Worm (Caenorhabditis elegans) whole organism, mixed stage, embryonic: ENCODE measurements around the gene Y116A8C.30.

Experiments
- M03D4.4 ChIP-seq: sonication (generic microtip); optimal IDR thresholded peaks from 2 replicates; lab custom pipeline; 2017; ENCODE audit warnings: mild to moderate bottlenecking, missing genetic modification characterization, missing compliant biosample characterization
- bed-3 ChIP-seq: fragments of 200-800 bp; sonication (Bioruptor generic); optimal IDR thresholded peaks from 3 replicates; lab custom pipeline; 2018; ENCODE audit warnings: mild to moderate bottlenecking, missing genetic modification characterization, moderate library complexity, missing compliant biosample characterization
- blmp-1 ChIP-seq: fragments of 150-350 bp; optimal IDR thresholded peaks from 2 replicates; lab custom pipeline; 2014; ENCODE audit warnings: missing biosample characterization, missing genetic modification characterization
- ceh-39 ChIP-seq: fragments of 150-350 bp; optimal IDR thresholded peaks from 2 replicates; lab custom pipeline; 2014; ENCODE audit warnings: missing biosample characterization, missing genetic modification characterization
- ceh-43 ChIP-seq: fragments of 200-800 bp; sonication (Bioruptor generic); optimal IDR thresholded peaks from 2 replicates; lab custom pipeline; 2018; ENCODE audit warnings: mild to moderate bottlenecking, missing genetic modification characterization, moderate library complexity, missing compliant biosample characterization
- ceh-83 ChIP-seq: fragments of 200-800 bp; sonication (Bioruptor generic); optimal IDR thresholded peaks from 2 replicates; lab custom pipeline; 2018; ENCODE audit warnings: mild to moderate bottlenecking, missing genetic modification characterization, missing compliant biosample characterization
- ces-1 ChIP-seq: fragments of 150-350 bp; optimal IDR thresholded peaks from 2 replicates; lab custom pipeline; 2014; ENCODE audit warnings: missing biosample characterization, missing genetic modification reagents, missing genetic modification characterization
- drap-1 ChIP-seq: fragments of 200-800 bp; sonication (Bioruptor generic); optimal IDR thresholded peaks from 3 replicates; lab custom pipeline; 2018; ENCODE audit warnings: mild to moderate bottlenecking, missing genetic modification characterization, missing compliant biosample characterization
- elt-1 ChIP-seq: sonication (generic microtip); optimal IDR thresholded peaks from 2 replicates; lab custom pipeline; 2017; ENCODE audit warnings: missing genetic modification characterization, mild to moderate bottlenecking, missing compliant biosample characterization, antibody characterized with exemption, moderate library complexity, borderline replicate concordance; ENCODE audit not compliant: insufficient read depth
- elt-3 ChIP-seq: fragments of 150-350 bp; optimal IDR thresholded peaks from 2 replicates; lab custom pipeline; 2014; ENCODE audit warnings: missing biosample characterization, missing genetic modification characterization
- flh-1 ChIP-seq: fragments of 200-800 bp; sonication (Bioruptor generic); optimal IDR thresholded peaks from 2 replicates; lab custom pipeline; 2018; ENCODE audit warnings: mild to moderate bottlenecking, missing genetic modification characterization, moderate library complexity, missing compliant biosample characterization
- hlh-1 ChIP-seq: fragments of 150-350 bp; optimal IDR thresholded peaks from 2 replicates; lab custom pipeline; 2014; ENCODE audit warnings: missing biosample characterization, missing genetic modification reagents, missing genetic modification characterization
- lin-13 ChIP-seq: fragments of 150-350 bp; optimal IDR thresholded peaks from 2 replicates; lab custom pipeline; 2014; ENCODE audit warnings: missing biosample characterization, missing genetic modification characterization
- lin-32 ChIP-seq: fragments of 200-800 bp; sonication (Bioruptor generic); optimal IDR thresholded peaks from 2 replicates; lab custom pipeline; 2018; ENCODE audit warnings: mild to moderate bottlenecking, missing genetic modification characterization, missing compliant biosample characterization
- lsy-2 ChIP-seq: fragments of 150-350 bp; optimal IDR thresholded peaks from 2 replicates; lab custom pipeline; 2014; ENCODE audit warnings: missing biosample characterization, missing genetic modification characterization
- mab-5 ChIP-seq: fragments of 150-350 bp; optimal IDR thresholded peaks from 2 replicates; lab custom pipeline; 2014; ENCODE audit warnings: missing biosample characterization, missing genetic modification characterization
- mep-1 ChIP-seq: fragments of 150-350 bp; optimal IDR thresholded peaks from 2 replicates; lab custom pipeline; 2017; ENCODE audit warnings: missing biosample characterization, missing genetic modification reagents, missing genetic modification characterization, inconsistent platforms
- mls-2 ChIP-seq: sonication (generic microtip); optimal IDR thresholded peaks from 2 replicates; lab custom pipeline; 2016; ENCODE audit warnings: mild to moderate bottlenecking, missing genetic modification characterization, moderate library complexity, missing compliant biosample characterization
- nhr-12 ChIP-seq: fragments of 150-350 bp; optimal IDR thresholded peaks from 2 replicates; lab custom pipeline; 2014; ENCODE audit warnings: missing biosample characterization, missing genetic modification characterization
- nhr-2 ChIP-seq: fragments of 150-350 bp; optimal IDR thresholded peaks from 2 replicates; lab custom pipeline; 2014; ENCODE audit warnings: missing biosample characterization, missing genetic modification characterization
- nhr-237 ChIP-seq: fragments of 150-350 bp; optimal IDR thresholded peaks from 2 replicates; lab custom pipeline; 2014; ENCODE audit warnings: missing biosample characterization, missing genetic modification characterization
- nhr-28 ChIP-seq: fragments of 150-350 bp; optimal IDR thresholded peaks from 2 replicates; lab custom pipeline; 2014; ENCODE audit warnings: missing biosample characterization, missing genetic modification characterization
- pha-4 ChIP-seq: fragments of 150-350 bp; optimal IDR thresholded peaks from 2 replicates; lab custom pipeline; 2018; ENCODE audit warnings: missing biosample characterization, missing genetic modification reagents, missing genetic modification characterization
- sem-2 ChIP-seq: fragments of 200-800 bp; sonication (Bioruptor generic); optimal IDR thresholded peaks from 2 replicates; lab custom pipeline; 2018; ENCODE audit warnings: mild to moderate bottlenecking, missing genetic modification characterization, missing compliant biosample characterization
- tbx-8 ChIP-seq: fragments of 200-800 bp; sonication (Bioruptor generic); optimal IDR thresholded peaks from 2 replicates; lab custom pipeline; 2018; ENCODE audit warnings: mild to moderate bottlenecking, missing genetic modification characterization, moderate library complexity, missing compliant biosample characterization
- unc-39 ChIP-seq: fragments of 150-350 bp; optimal IDR thresholded peaks from 2 replicates; lab custom pipeline; 2014; ENCODE audit warnings: missing biosample characterization, missing genetic modification characterization
- unc-62 ChIP-seq: fragments of 150-350 bp; optimal IDR thresholded peaks from 2 replicates; lab custom pipeline; 2014; ENCODE audit warnings: missing biosample characterization, missing genetic modification reagents, missing genetic modification characterization
- zip-8 ChIP-seq: fragments of 150-350 bp; optimal IDR thresholded peaks from 2 replicates; lab custom pipeline; 2014; ENCODE audit warnings: missing biosample characterization, missing genetic modification characterization
- ztf-11 ChIP-seq: fragments of 150-350 bp; optimal IDR thresholded peaks from 2 replicates; lab custom pipeline; 2014; ENCODE audit warnings: missing biosample characterization, missing genetic modification characterization

Y116A8C.30 gene

DNA sequence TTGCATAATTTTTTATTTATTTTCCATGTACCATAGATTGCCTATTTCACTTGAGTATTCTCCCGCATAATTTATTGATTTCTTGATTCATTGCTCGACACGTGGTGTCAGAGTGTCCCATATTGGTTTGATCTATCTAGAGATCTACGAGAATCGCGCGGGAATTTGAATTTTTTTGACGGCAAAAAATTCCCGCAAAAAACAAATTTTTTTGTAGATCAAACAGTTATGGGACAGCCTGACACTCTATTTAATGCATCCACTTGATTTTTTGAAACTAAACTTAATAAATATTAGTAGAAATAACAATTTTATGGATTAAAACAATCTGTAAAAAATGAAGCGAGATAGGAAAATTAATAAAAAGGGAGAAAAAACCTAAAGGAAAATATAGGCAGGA is 22.5 kb upstream of the Y116A8C.30 start:
- TF ChIP-seq bed-3 (GFP tag; lab: Kevin White, UChicago) (no peak), hlh-1 (tag; lab: Kevin White, UChicago) (no peak), pha-4 (tag; lab: Kevin White, UChicago) (no peak), sem-2 (GFP tag; lab: Kevin White, UChicago) (no peak), nhr-2 (tag; lab: Kevin White, UChicago) (no peak), drap-1 (GFP tag; lab: Kevin White, UChicago) (no peak), lin-13 (tag; lab: Kevin White, UChicago) (no peak), tbx-8 (GFP tag; lab: Kevin White, UChicago) (no peak), lsy-2 (no peak), nhr-237 (tag; lab: Kevin White, UChicago) (no peak), ceh-83 (GFP tag; lab: Kevin White, UChicago) (no peak), mls-2 (no peak), mep-1 (tag; lab: Kevin White, UChicago) (no peak), unc-39 (tag; lab: Kevin White, UChicago) (no peak), zip-8 (tag; lab: Kevin White, UChicago) (no peak), lin-32 (no peak), nhr-28 (no peak)

DNA sequence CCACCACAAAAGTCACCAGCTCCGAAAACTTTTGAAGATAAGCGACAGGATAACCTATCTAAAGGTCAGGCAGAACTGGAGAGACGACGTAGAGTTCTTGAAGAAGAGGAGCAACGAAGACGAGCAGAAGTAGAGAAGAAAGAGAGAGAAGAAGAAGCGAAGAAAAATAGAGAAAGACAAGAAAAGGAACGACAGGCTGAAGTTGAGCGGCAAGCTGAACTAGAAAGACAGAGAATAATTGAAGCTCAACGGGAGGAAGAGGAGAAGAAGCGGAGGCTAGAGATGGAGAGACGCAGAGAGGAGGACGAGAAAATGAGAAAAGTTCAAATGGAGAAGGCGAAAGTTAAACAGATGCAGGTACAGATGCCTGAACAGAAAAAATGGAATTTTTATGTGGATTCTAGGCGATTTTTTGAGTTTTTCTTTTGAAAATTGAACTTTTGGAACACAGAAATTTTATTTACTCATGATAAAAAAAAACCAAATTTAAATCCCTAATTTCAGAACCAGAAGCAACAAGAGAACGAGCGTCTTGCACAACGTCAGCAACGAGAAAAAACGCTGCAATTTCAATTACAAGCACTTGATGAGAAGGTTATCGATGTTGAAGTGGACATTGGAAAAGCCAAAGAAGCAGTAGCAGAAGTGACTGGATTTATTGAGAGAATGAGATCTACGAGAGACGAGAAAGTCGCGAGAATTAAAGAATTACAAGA is 17.7 kb upstream of the Y116A8C.30 start:
- TF ChIP-seq ces-1 (peak; percentile 33), ceh-43 (GFP tag; lab: Kevin White, UChicago) (no peak)

DNA sequence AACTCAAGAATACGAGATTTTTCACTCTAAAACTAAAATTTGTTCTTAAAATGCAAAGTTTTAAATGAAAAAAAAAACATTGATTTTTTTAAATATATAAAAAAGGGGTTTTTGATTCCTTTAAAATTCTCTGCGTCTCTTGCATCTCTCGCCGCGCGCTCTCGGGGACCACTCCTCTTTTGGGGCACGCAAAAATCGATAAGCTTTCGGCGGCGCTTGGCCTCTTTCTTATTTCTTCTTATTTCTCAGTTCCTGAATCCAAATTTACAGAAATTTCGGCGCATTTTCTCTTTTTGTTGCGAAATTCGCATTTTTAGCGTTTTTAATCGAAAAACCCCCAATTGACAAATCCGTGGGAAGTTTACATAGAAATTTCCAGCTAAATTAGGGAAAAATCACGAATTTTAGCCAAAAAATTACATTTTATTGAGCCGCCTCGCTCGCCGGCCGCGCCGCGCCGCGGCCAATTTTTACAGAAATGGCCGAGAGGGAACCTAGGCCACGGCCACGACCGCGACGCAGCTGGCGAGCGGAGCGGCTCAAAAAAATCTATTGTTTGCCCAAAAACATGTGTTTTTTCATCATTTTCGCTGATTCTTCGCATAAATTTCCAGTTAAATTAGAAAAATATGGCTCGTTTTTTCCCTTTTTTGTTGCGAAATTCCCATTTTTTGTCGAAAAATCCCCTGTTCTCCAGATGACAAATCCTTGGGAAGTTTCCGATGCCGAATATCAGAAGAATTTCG is 15.6 kb upstream of the Y116A8C.30 start, which contains the start of gene itsn-1:
Gene itsn-1, plus strand, starts transcription at position 696 of the 746 bp plus-strand sequence.
- TF ChIP-seq blmp-1 (tag; lab: Kevin White, UChicago) (no peak), drap-1 (GFP tag; lab: Kevin White, UChicago) (no peak), unc-39 (tag; lab: Kevin White, UChicago) (no peak), zip-8 (tag; lab: Kevin White, UChicago) (no peak), lin-32 (no peak), mab-5 (tag; lab: Kevin White, UChicago) (no peak), ceh-83 (GFP tag; lab: Kevin White, UChicago) (no peak), bed-3 (GFP tag; lab: Kevin White, UChicago) (no peak), elt-1 (tag; lab: Kevin White, UChicago) (no peak), pha-4 (tag; lab: Kevin White, UChicago) (no peak), nhr-12 (no peak), ztf-11 (tag; lab: Kevin White, UChicago) (no peak), nhr-2 (tag; lab: Kevin White, UChicago) (no peak), M03D4.4 (tag; lab: Kevin White, UChicago) (no peak)

DNA sequence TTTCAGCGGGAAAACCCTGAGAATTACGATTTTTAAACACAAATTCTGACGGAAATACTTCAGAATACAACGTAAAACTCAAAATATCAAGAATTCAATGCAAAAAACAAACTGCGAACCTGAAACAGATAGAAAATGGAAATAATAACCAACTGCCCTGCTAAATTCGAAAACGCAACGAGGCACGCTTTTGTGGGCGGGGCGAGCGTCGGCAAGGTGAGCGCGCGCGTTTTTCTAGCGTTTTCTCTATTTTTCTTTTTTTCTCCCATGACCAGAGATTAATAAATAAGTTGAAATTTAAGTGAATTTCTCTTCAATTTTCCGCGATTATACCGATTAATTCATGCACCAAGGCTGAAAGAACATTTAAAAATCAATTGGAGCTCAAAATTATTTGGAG is 15.1 kb upstream of the Y116A8C.30 start, which contains the start of gene uaf-2:
Gene uaf-2, minus strand, starts transcription at position 183 of the 400 bp plus-strand sequence.
- TF ChIP-seq mep-1 (tag; lab: Kevin White, UChicago), result peak; percentile 48
- TF ChIP-seq ceh-39, result peak; percentile 33
- no peak for TF ChIP-seq nhr-12
- TF ChIP-seq drap-1 (GFP tag; lab: Kevin White, UChicago), result no peak

DNA sequence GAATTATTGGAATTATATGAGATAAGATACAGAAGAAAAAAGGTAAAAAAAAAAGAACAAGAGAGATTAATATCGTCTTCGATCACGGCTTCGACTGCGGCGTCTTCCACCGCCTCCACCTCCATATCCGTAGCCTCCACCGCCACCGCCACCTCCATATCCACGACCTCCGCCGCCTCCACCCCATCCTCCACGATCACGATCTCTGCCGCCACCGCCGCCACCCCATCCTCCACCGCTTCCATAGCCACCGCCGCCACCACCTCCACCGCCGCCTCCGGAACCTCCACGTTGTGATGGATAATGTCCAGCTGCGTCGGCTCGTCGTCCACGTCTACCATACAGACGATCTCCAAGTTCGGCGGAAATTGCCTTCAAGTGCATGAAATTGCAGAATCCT is 13.3 kb upstream of the Y116A8C.30 start:
- TF ChIP-seq unc-62 (GFP tag; lab: Kevin White, UChicago), result no peak

DNA sequence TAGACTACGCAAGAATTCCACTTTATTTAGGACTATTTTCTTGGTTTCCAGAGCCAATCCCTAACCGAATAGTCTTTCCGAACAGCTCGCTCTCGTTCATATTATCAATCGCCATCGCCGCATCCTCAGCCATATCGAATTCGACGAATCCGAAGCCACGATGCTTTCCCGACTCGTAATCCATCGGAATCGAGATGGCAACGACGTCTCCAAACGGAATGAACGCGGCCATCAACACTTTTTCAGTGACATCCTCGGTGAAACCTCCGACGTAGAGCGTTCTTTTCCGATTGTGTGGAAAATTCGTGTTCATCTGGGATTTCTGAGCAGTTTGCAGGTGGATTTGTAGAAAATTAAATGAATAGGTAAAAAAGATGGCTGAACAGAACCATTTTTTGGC is 12.8 kb upstream of the Y116A8C.30 start, which contains the start of gene cyn-13:
Gene cyn-13, minus strand, starts transcription at position 313 of the 400 bp plus-strand sequence.
- TF ChIP-seq mls-2 (no peak), ceh-43 (GFP tag; lab: Kevin White, UChicago) (no peak), mep-1 (tag; lab: Kevin White, UChicago) (no peak), ces-1 (no peak), elt-3 (tag; lab: Kevin White, UChicago) (no peak), lin-32 (no peak), lin-13 (tag; lab: Kevin White, UChicago) (no peak), M03D4.4 (tag; lab: Kevin White, UChicago) (no peak), drap-1 (GFP tag; lab: Kevin White, UChicago) (no peak), flh-1 (GFP tag; lab: Kevin White, UChicago) (no peak), nhr-28 (no peak), bed-3 (GFP tag; lab: Kevin White, UChicago) (no peak), elt-1 (tag; lab: Kevin White, UChicago) (no peak), zip-8 (tag; lab: Kevin White, UChicago) (no peak)
